Fruit fly (Drosophila melanogaster) S2 (cell line): ENCODE data around the gene CG31688.

ENCODE experiments used
- CG8478 ChIP-seq: fragments of >200 bp; optimal IDR thresholded peaks from 2 replicates; lab custom pipeline; 2018
- CTCF ChIP-seq, 2 experiments: fragments of >200 bp; optimal IDR thresholded peaks; 2 replicates each; lab custom pipeline; 2018

DNA sequence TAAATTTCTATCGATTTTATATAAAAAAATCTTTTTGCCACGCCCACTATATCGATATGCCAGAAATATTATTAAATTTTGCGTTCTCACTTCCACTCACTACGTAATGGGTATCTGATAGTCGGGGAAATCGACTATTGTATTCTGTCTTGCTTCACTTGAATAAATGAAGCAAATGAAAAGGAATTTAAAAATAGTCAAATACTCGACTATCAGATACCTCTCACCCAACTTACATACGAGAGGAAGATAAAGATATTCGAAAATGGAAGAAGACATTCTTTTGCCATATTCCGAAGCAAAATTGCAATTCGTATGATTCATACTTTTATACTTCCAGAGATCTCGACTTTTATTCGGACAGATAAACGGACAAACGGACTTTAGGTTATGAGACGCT, 12.2 kb upstream of the CG31688 start:
- TF ChIP-seq CTCF (optimal IDR thresholded peaks at IDR 0.05; lab: Kevin White, UChicago) (no peak), CG8478 (no peak)
